Fruit fly (Drosophila melanogaster): ENCODE measurements around the gene ATPsynCF6.

The ATPsynCF6 gene

dm6 chr3R:23320251-23320650 lies 35.6 kb downstream of the ATPsynCF6 start:
- TF ChIP-seq kay (GFP tag; ENCODE audit: borderline replicate concordance), result peak; percentile 8
- TF ChIP-seq Crg-1 (GFP tag; optimal IDR thresholded peaks at IDR 0.05), result no peak

- TF ChIP-seq cic (GFP tag; optimal IDR thresholded peaks at IDR 0.05) (no peak), CG1620 (GFP tag; optimal IDR thresholded peaks at IDR 0.05) (no peak), toe (GFP tag; optimal IDR thresholded peaks at IDR 0.05) (no peak), tj (GFP tag; optimal IDR thresholded peaks at IDR 0.05) (peak; percentile 14), kay (GFP tag; ENCODE audit: borderline replicate concordance) (no peak), Mnt (GFP tag; optimal IDR thresholded peaks at IDR 0.05) (no peak), ovo (GFP tag; optimal IDR thresholded peaks at IDR 0.05) (no peak)
Observed at dm6 chr3R:23318928-23319327, 36.9 kb downstream of the ATPsynCF6 start.

dm6 chr3R:23316867-23317266 lies 39.0 kb downstream of the ATPsynCF6 start:
- TF ChIP-seq CG1620 (GFP tag; optimal IDR thresholded peaks at IDR 0.05), result no peak
- no peak for TF ChIP-seq Mnt (GFP tag; optimal IDR thresholded peaks at IDR 0.05)
- TF ChIP-seq pad (GFP tag; optimal IDR thresholded peaks at IDR 0.05), result no peak
- TF ChIP-seq CG7045 (GFP tag; optimal IDR thresholded peaks at IDR 0.05), result no peak
- TF ChIP-seq cic (GFP tag; optimal IDR thresholded peaks at IDR 0.05), result peak; percentile 92

dm6 chr3R:23315630-23316029 lies 40.2 kb downstream of the ATPsynCF6 start:
- TF ChIP-seq CG7101 (tag; optimal IDR thresholded peaks at IDR 0.05), result no peak
- no peak for TF ChIP-seq CG14711 (tag; optimal IDR thresholded peaks at IDR 0.05)
- TF ChIP-seq bab1 (GFP tag; optimal IDR thresholded peaks at IDR 0.05), result no peak
- no peak for TF ChIP-seq CG33017 (tag; optimal IDR thresholded peaks at IDR 0.05)
- TF ChIP-seq Clk (GFP tag; optimal IDR thresholded peaks at IDR 0.05), result no peak
- TF ChIP-seq cic (GFP tag; optimal IDR thresholded peaks at IDR 0.05), result no peak

dm6 chr3R:23315221-23315620 lies 40.6 kb downstream of the ATPsynCF6 start:
- no peak for TF ChIP-seq CG14711 (tag; optimal IDR thresholded peaks at IDR 0.05)
- no peak for TF ChIP-seq ovo (GFP tag; optimal IDR thresholded peaks at IDR 0.05)
- TF ChIP-seq Mnt (GFP tag; optimal IDR thresholded peaks at IDR 0.05), result no peak
- TF ChIP-seq CG7045 (GFP tag; optimal IDR thresholded peaks at IDR 0.05), result no peak
- no peak for TF ChIP-seq pad (GFP tag; optimal IDR thresholded peaks at IDR 0.05)
- no peak for TF ChIP-seq tj (GFP tag; optimal IDR thresholded peaks at IDR 0.05)
- no peak for TF ChIP-seq CG1620 (GFP tag; optimal IDR thresholded peaks at IDR 0.05)
- peak; percentile 79 for TF ChIP-seq cic (GFP tag; optimal IDR thresholded peaks at IDR 0.05)

- TF ChIP-seq cic (GFP tag; optimal IDR thresholded peaks at IDR 0.05), result peak; percentile 99
- TF ChIP-seq ovo (GFP tag; optimal IDR thresholded peaks at IDR 0.05), result no peak
- peak; percentile 7 for TF ChIP-seq CG7045 (GFP tag; optimal IDR thresholded peaks at IDR 0.05)
- TF ChIP-seq pad (GFP tag; optimal IDR thresholded peaks at IDR 0.05), result no peak
- TF ChIP-seq CG12768 (GFP tag; optimal IDR thresholded peaks at IDR 0.05), result peak; percentile 17
- peak; percentile 4 for TF ChIP-seq Mnt (GFP tag; optimal IDR thresholded peaks at IDR 0.05)
- no peak for TF ChIP-seq Clk (GFP tag; optimal IDR thresholded peaks at IDR 0.05)
- no peak for TF ChIP-seq CG14711 (tag; optimal IDR thresholded peaks at IDR 0.05)
- TF ChIP-seq CG33017 (tag; optimal IDR thresholded peaks at IDR 0.05), result peak; percentile 16
- TF ChIP-seq toe (GFP tag; optimal IDR thresholded peaks at IDR 0.05), result no peak
Observed at dm6 chr3R:23314332-23314731, 41.5 kb downstream of the ATPsynCF6 start.

dm6 chr3R:23312796-23313195 lies 43.1 kb downstream of the ATPsynCF6 start:
- no peak for TF ChIP-seq bab1 (GFP tag; optimal IDR thresholded peaks at IDR 0.05)
- no peak for TF ChIP-seq Clk (GFP tag; optimal IDR thresholded peaks at IDR 0.05)
- no peak for TF ChIP-seq Hr96 (GFP tag; optimal IDR thresholded peaks at IDR 0.05)
- TF ChIP-seq CG11617 (GFP tag; optimal IDR thresholded peaks at IDR 0.05), result no peak
- TF ChIP-seq cic (GFP tag; optimal IDR thresholded peaks at IDR 0.05), result no peak
- no peak for TF ChIP-seq CG7045 (GFP tag; optimal IDR thresholded peaks at IDR 0.05)
- no peak for TF ChIP-seq pad (GFP tag; optimal IDR thresholded peaks at IDR 0.05)
- no peak for TF ChIP-seq Crg-1 (GFP tag; optimal IDR thresholded peaks at IDR 0.05)

dm6 chr3R:23310151-23310550 lies 45.7 kb downstream of the ATPsynCF6 start:
- TF ChIP-seq CG7101 (tag; optimal IDR thresholded peaks at IDR 0.05), result no peak
- no peak for TF ChIP-seq toe (GFP tag; optimal IDR thresholded peaks at IDR 0.05)
- no peak for TF ChIP-seq CG5204 (GFP tag; optimal IDR thresholded peaks at IDR 0.05)
- no peak for TF ChIP-seq cic (GFP tag; optimal IDR thresholded peaks at IDR 0.05)
- no peak for TF ChIP-seq tj (GFP tag; optimal IDR thresholded peaks at IDR 0.05)
- TF ChIP-seq CG14711 (tag; optimal IDR thresholded peaks at IDR 0.05), result no peak
- TF ChIP-seq Mnt (GFP tag; optimal IDR thresholded peaks at IDR 0.05), result no peak
- TF ChIP-seq CG33017 (tag; optimal IDR thresholded peaks at IDR 0.05), result no peak
- no peak for TF ChIP-seq bab1 (GFP tag; optimal IDR thresholded peaks at IDR 0.05)

dm6 chr3R:23309690-23310089 lies 46.2 kb downstream of the ATPsynCF6 start:
- TF ChIP-seq Crg-1 (GFP tag; optimal IDR thresholded peaks at IDR 0.05), result no peak
- no peak for TF ChIP-seq Hr96 (GFP tag; optimal IDR thresholded peaks at IDR 0.05)
- TF ChIP-seq kay (GFP tag; ENCODE audit: borderline replicate concordance), result no peak
- TF ChIP-seq ovo (GFP tag; optimal IDR thresholded peaks at IDR 0.05), result no peak
- no peak for TF ChIP-seq Mnt (GFP tag; optimal IDR thresholded peaks at IDR 0.05)
- no peak for TF ChIP-seq CG11617 (GFP tag; optimal IDR thresholded peaks at IDR 0.05)
- TF ChIP-seq cic (GFP tag; optimal IDR thresholded peaks at IDR 0.05), result no peak
- TF ChIP-seq CG7045 (GFP tag; optimal IDR thresholded peaks at IDR 0.05), result no peak
- TF ChIP-seq CG33017 (tag; optimal IDR thresholded peaks at IDR 0.05), result no peak
- TF ChIP-seq CG12768 (GFP tag; optimal IDR thresholded peaks at IDR 0.05), result no peak
- no peak for TF ChIP-seq CG7101 (tag; optimal IDR thresholded peaks at IDR 0.05)
- no peak for TF ChIP-seq pad (GFP tag; optimal IDR thresholded peaks at IDR 0.05)
- TF ChIP-seq CG1620 (GFP tag; optimal IDR thresholded peaks at IDR 0.05), result no peak
- TF ChIP-seq CG14711 (tag; optimal IDR thresholded peaks at IDR 0.05), result no peak
- no peak for TF ChIP-seq Clk (GFP tag; optimal IDR thresholded peaks at IDR 0.05)
- no peak for TF ChIP-seq CG5204 (GFP tag; optimal IDR thresholded peaks at IDR 0.05)
- TF ChIP-seq bab1 (GFP tag; optimal IDR thresholded peaks at IDR 0.05), result no peak
- no peak for TF ChIP-seq tj (GFP tag; optimal IDR thresholded peaks at IDR 0.05)
- TF ChIP-seq toe (GFP tag; optimal IDR thresholded peaks at IDR 0.05), result no peak
- TF ChIP-seq cnc (optimal IDR thresholded peaks at IDR 0.05), result no peak

All from whole organism, adult.